Fruit fly (Drosophila melanogaster) whole organism, embryonic: ENCODE data around the gene Trm7-32.

Experiments used
- B-H1 ChIP-seq: fragments of 200-800 bp; sonication (Bioruptor generic); IDR thresholded peaks from 3 replicates; pipeline ENCODE4 v1.3.6; 2022; ENCODE audit warnings: missing biosample characterization, missing genetic modification characterization
- B-H2 ChIP-seq: fragments of 200-800 bp; sonication (Bioruptor generic); optimal IDR thresholded peaks from 2 replicates; lab custom pipeline; 2018; ENCODE audit warnings: missing biosample characterization, mild to moderate bottlenecking, missing genetic modification characterization
- Blimp-1 ChIP-seq: fragments of 200-800 bp; sonication (Bioruptor generic); optimal IDR thresholded peaks from 3 replicates; lab custom pipeline; 2018; ENCODE audit warnings: missing biosample characterization, missing genetic modification characterization, mild to moderate bottlenecking, moderate library complexity, missing genetic modification reagents
- CG11456 ChIP-seq: fragments of 200-800 bp; sonication (Bioruptor generic); IDR thresholded peaks from 3 replicates; pipeline ENCODE4 v1.3.6; 2022; ENCODE audit warnings: missing biosample characterization, missing genetic modification characterization
- CG12071 ChIP-seq: fragments of 200-800 bp; sonication (Bioruptor generic); optimal IDR thresholded peaks from 3 replicates; lab custom pipeline; 2018; ENCODE audit warnings: missing biosample characterization, mild to moderate bottlenecking, missing genetic modification characterization
- CG12659 ChIP-seq: fragments of 200-800 bp; sonication (Bioruptor generic); optimal IDR thresholded peaks from 3 replicates; lab custom pipeline; 2017; ENCODE audit warnings: mild to moderate bottlenecking, missing biosample characterization, missing genetic modification reagents, missing genetic modification characterization
- CG14667 ChIP-seq: fragments of 200-800 bp; sonication (Bioruptor generic); IDR thresholded peaks from 2 replicates; pipeline ENCODE4 v1.3.6; 2022; ENCODE audit warnings: missing biosample characterization, missing genetic modification characterization
- CG15514 ChIP-seq: fragments of 200-800 bp; sonication (Bioruptor generic); optimal IDR thresholded peaks from 3 replicates; lab custom pipeline; 2017; ENCODE audit warnings: missing biosample characterization, missing genetic modification characterization, mild to moderate bottlenecking, moderate library complexity, missing genetic modification reagents
- CG17912 ChIP-seq: fragments of 200-800 bp; sonication (Bioruptor generic); optimal IDR thresholded peaks from 2 replicates; lab custom pipeline; 2018; ENCODE audit warnings: missing biosample characterization, mild to moderate bottlenecking, missing genetic modification characterization
- CG1832 ChIP-seq: fragments of 200-800 bp; sonication (Bioruptor generic); optimal IDR thresholded peaks from 2 replicates; lab custom pipeline; 2017; ENCODE audit warnings: missing biosample characterization, mild to moderate bottlenecking, missing genetic modification characterization, inconsistent platforms
- CG18476 ChIP-seq: fragments of 200-800 bp; sonication (Bioruptor generic); optimal IDR thresholded peaks from 2 replicates; lab custom pipeline; 2016; ENCODE audit warnings: missing biosample characterization, mild to moderate bottlenecking, missing genetic modification characterization
- CG2199 ChIP-seq: fragments of 200-800 bp; sonication (Bioruptor generic); IDR thresholded peaks from 3 replicates; pipeline ENCODE4 v1.3.6; 2022; ENCODE audit warnings: missing biosample characterization, missing genetic modification characterization
- CG2202 ChIP-seq: fragments of 200-800 bp; sonication (Bioruptor generic); optimal IDR thresholded peaks from 2 replicates; lab custom pipeline; 2018; ENCODE audit warnings: missing biosample characterization, mild to moderate bottlenecking, missing genetic modification characterization
- CG33213 ChIP-seq: fragments of 200-800 bp; sonication (Bioruptor generic); optimal IDR thresholded peaks from 3 replicates; lab custom pipeline; 2016; ENCODE audit warnings: missing biosample characterization, missing genetic modification characterization
- CG34224 ChIP-seq: fragments of 200-800 bp; sonication (Bioruptor generic); IDR thresholded peaks from 3 replicates; pipeline ENCODE4 v1.3.6; 2022; ENCODE audit warnings: missing biosample characterization, missing genetic modification characterization; ENCODE audit not compliant: partially characterized antibody
- CG3838 ChIP-seq: fragments of 200-800 bp; sonication (Bioruptor generic); optimal IDR thresholded peaks from 3 replicates; lab custom pipeline; 2016; ENCODE audit warnings: missing biosample characterization, missing genetic modification characterization
- CG6175 ChIP-seq: fragments of 200-800 bp; sonication (Bioruptor generic); IDR thresholded peaks from 3 replicates; pipeline ENCODE4 v1.3.6; 2022; ENCODE audit warnings: missing biosample characterization, missing genetic modification characterization
- CG6689 ChIP-seq: fragments of 200-800 bp; sonication (Bioruptor generic); IDR thresholded peaks from 2 replicates; pipeline ENCODE4 v1.3.6; 2022; ENCODE audit warnings: missing biosample characterization, missing genetic modification characterization
- CG6791 ChIP-seq: fragments of 200-800 bp; sonication (Bioruptor generic); IDR thresholded peaks from 3 replicates; pipeline ENCODE4 v1.3.6; 2022; ENCODE audit warnings: missing biosample characterization, missing genetic modification characterization; ENCODE audit not compliant: partially characterized antibody
- CG7271 ChIP-seq: fragments of 200-800 bp; sonication (Bioruptor generic); optimal IDR thresholded peaks from 2 replicates; lab custom pipeline; 2018; ENCODE audit warnings: missing biosample characterization, mild to moderate bottlenecking, missing genetic modification characterization, moderate library complexity
- CG8924 ChIP-seq: fragments of 200-800 bp; optimal IDR thresholded peaks from 3 replicates; lab custom pipeline; 2019; ENCODE audit warnings: missing biosample characterization, mild to moderate bottlenecking, missing genetic modification characterization, moderate library complexity
- CG9797 ChIP-seq: fragments of 200-800 bp; sonication (Bioruptor generic); optimal IDR thresholded peaks from 3 replicates; lab custom pipeline; 2018; ENCODE audit warnings: missing biosample characterization, mild to moderate bottlenecking, missing genetic modification characterization
- CG9817 ChIP-seq: fragments of 200-800 bp; sonication (Bioruptor generic); optimal IDR thresholded peaks from 2 replicates; lab custom pipeline; 2018; ENCODE audit warnings: missing biosample characterization, mild to moderate bottlenecking, missing genetic modification characterization, moderate library complexity
- Dip2 ChIP-seq: fragments of 200-800 bp; sonication (Bioruptor generic); IDR thresholded peaks from 2 replicates; pipeline ENCODE4 v1.3.6; 2022; ENCODE audit warnings: missing biosample characterization, missing genetic modification characterization
- Ets97D ChIP-seq: fragments of 200-800 bp; sonication (Bioruptor generic); optimal IDR thresholded peaks from 3 replicates; lab custom pipeline; 2016; ENCODE audit warnings: missing biosample characterization, missing genetic modification characterization
- HLH4C ChIP-seq: fragments of 200-800 bp; sonication (Bioruptor generic); IDR thresholded peaks from 3 replicates; pipeline ENCODE4 v1.3.6; 2022; ENCODE audit warnings: missing biosample characterization, missing genetic modification characterization; ENCODE audit not compliant: partially characterized antibody
- Hand ChIP-seq: fragments of 200-800 bp; sonication (Bioruptor generic); optimal IDR thresholded peaks from 2 replicates; lab custom pipeline; 2017; ENCODE audit warnings: mild to moderate bottlenecking, missing biosample characterization, missing genetic modification reagents, missing genetic modification characterization
- Hmr ChIP-seq: fragments of 200-800 bp; sonication (Bioruptor generic); optimal IDR thresholded peaks from 3 replicates; lab custom pipeline; 2017; ENCODE audit warnings: mild to moderate bottlenecking, missing biosample characterization, missing genetic modification reagents, missing genetic modification characterization
- Jarid2 ChIP-seq: fragments of 200-800 bp; sonication (Bioruptor generic); optimal IDR thresholded peaks from 3 replicates; lab custom pipeline; 2017; ENCODE audit warnings: mild to moderate bottlenecking, missing biosample characterization, missing genetic modification reagents, missing genetic modification characterization
- Lpt ChIP-seq: fragments of >200 bp; optimal IDR thresholded peaks from 2 replicates; lab custom pipeline; 2018; ENCODE audit warnings: missing biosample characterization, missing genetic modification characterization
- Med ChIP-seq: fragments of 200-800 bp; sonication (Bioruptor generic); peaks from one replicate; lab custom pipeline; 2016; ENCODE audit warnings: missing biosample characterization, missing genetic modification characterization, mild to moderate bottlenecking, inconsistent platforms, moderate library complexity
- Taf1 ChIP-seq: fragments of 200-800 bp; sonication (Bioruptor generic); IDR thresholded peaks from 2 replicates; pipeline ENCODE4 v1.3.6; 2022; ENCODE audit warnings: missing biosample characterization, missing genetic modification characterization
- bab2 ChIP-seq: fragments of 200-800 bp; sonication (Bioruptor generic); optimal IDR thresholded peaks from 2 replicates; lab custom pipeline; 2016; ENCODE audit warnings: missing biosample characterization, missing genetic modification characterization
- cad ChIP-seq: fragments of >200 bp; optimal IDR thresholded peaks from 2 replicates; lab custom pipeline; 2017; ENCODE audit warnings: missing biosample characterization, missing genetic modification characterization
- cg ChIP-seq: fragments of 200-800 bp; sonication (Bioruptor generic); optimal IDR thresholded peaks from 3 replicates; lab custom pipeline; 2019; ENCODE audit warnings: missing biosample characterization, mild to moderate bottlenecking, missing genetic modification characterization, moderate library complexity
- ci ChIP-seq: fragments of 200-800 bp; sonication (Bioruptor generic); IDR thresholded peaks from 3 replicates; pipeline ENCODE4 v1.3.6; 2022; ENCODE audit warnings: missing biosample characterization, missing genetic modification characterization
- dm ChIP-seq: fragments of 200-800 bp; sonication (Bioruptor generic); optimal IDR thresholded peaks from 3 replicates; lab custom pipeline; 2016; ENCODE audit warnings: missing biosample characterization, missing genetic modification characterization
- eve ChIP-seq, 2 experiments: fragments of >200 bp; optimal IDR thresholded peaks; 2 replicates each; lab custom pipeline; 2017; ENCODE audit warnings: missing biosample characterization in 2 of 2, missing genetic modification characterization in 2 of 2
- grau ChIP-seq: fragments of 200-800 bp; optimal IDR thresholded peaks from 3 replicates; lab custom pipeline; 2019; ENCODE audit warnings: missing biosample characterization, mild to moderate bottlenecking, missing genetic modification characterization, moderate library complexity
- jing ChIP-seq: fragments of 200-800 bp; sonication (Bioruptor generic); optimal IDR thresholded peaks from 2 replicates; lab custom pipeline; 2018; ENCODE audit warnings: missing biosample characterization, mild to moderate bottlenecking, missing genetic modification characterization
- lola ChIP-seq, 3 experiments: fragments of >200 bp in 2 of 3; fragments of 200-800 bp in 1 of 3; sonication (Bioruptor generic) in 1 of 3; optimal IDR thresholded peaks; 2 replicates each; lab custom pipeline; 2017 to 2019; ENCODE audit warnings: missing biosample characterization in 3 of 3, missing genetic modification characterization in 3 of 3, mild to moderate bottlenecking in 1 of 3, moderate library complexity in 1 of 3
- peb ChIP-seq: fragments of 200-800 bp; sonication (Bioruptor generic); IDR thresholded peaks from 2 replicates; pipeline ENCODE4 v1.3.6; 2022; ENCODE audit warnings: missing biosample characterization, missing genetic modification characterization
- pho ChIP-seq: fragments of 200-800 bp; sonication (Bioruptor generic); optimal IDR thresholded peaks from 2 replicates; lab custom pipeline; 2016; ENCODE audit warnings: missing biosample characterization, missing genetic modification characterization
- prd ChIP-seq, 3 experiments: fragments of >200 bp in 2 of 3; fragments of 200-800 bp in 1 of 3; sonication (Bioruptor generic) in 1 of 3; optimal IDR thresholded peaks in 2 of 3; IDR thresholded peaks in 1 of 3; 2 replicates in 2 of 3; 3 replicates in 1 of 3; pipeline versions ENCODE4 v1.3.6 to Lab custom; 2017 to 2022; ENCODE audit warnings: missing biosample characterization in 1 of 3, missing genetic modification characterization in 1 of 3
- psq ChIP-seq: fragments of 200-800 bp; sonication (Bioruptor generic); optimal IDR thresholded peaks from 2 replicates; lab custom pipeline; 2017; ENCODE audit warnings: missing biosample characterization, missing genetic modification characterization
- vnd ChIP-seq: fragments of 200-800 bp; sonication (Bioruptor generic); IDR thresholded peaks from 3 replicates; pipeline ENCODE4 v1.3.6; 2022; ENCODE audit warnings: missing biosample characterization, missing genetic modification characterization; ENCODE audit not compliant: partially characterized antibody
- vvl ChIP-seq: fragments of 200-800 bp; sonication (Bioruptor generic); IDR thresholded peaks from 2 replicates; pipeline ENCODE4 v1.3.6; 2022; ENCODE audit warnings: missing biosample characterization, missing genetic modification characterization
- zfh1 ChIP-seq: fragments of 200-800 bp; sonication (Bioruptor generic); IDR thresholded peaks from 3 replicates; pipeline ENCODE4 v1.3.6; 2022; ENCODE audit warnings: missing biosample characterization, missing genetic modification characterization

The Trm7-32 gene

dm6 chr3R:17065018-17065784 is 24.7 kb downstream of the Trm7-32 start (continued):
- TF ChIP-seq CG11456 (GFP tag; lab: Robert Waterston, UW), result peak; percentile 78
- peak; percentile 86 for TF ChIP-seq CG9817 (tag; lab: Kevin White, UChicago)
- TF ChIP-seq B-H1, result peak; percentile 85
- peak; percentile 86 for TF ChIP-seq CG6175 (GFP tag; lab: Robert Waterston, UW)
- peak; percentile 78 for TF ChIP-seq CG15514
- peak; percentile 88 for TF ChIP-seq CG17912 (GFP tag; lab: Kevin White, UChicago)
- peak; percentile 75 for TF ChIP-seq Jarid2 (GFP tag; lab: Kevin White, UChicago)
- TF ChIP-seq grau (tag; lab: Kevin White, UChicago), result peak; percentile 95
- peak; percentile 79 for TF ChIP-seq psq (GFP tag; lab: Kevin White, UChicago)
- TF ChIP-seq dm (GFP tag; lab: Kevin White, UChicago), result peak; percentile 78
- peak; percentile 64 for TF ChIP-seq CG34224 (GFP tag; lab: Robert Waterston, UW)
- peak; percentile 48 for TF ChIP-seq CG7271 (tag; lab: Kevin White, UChicago)
- peak; percentile 93 for TF ChIP-seq Hmr (GFP tag; lab: Kevin White, UChicago)
- TF ChIP-seq Dip2, result no peak
- peak; percentile 79 for TF ChIP-seq CG2199 (GFP tag; lab: Robert Waterston, UW)
- TF ChIP-seq CG3838 (GFP tag; lab: Kevin White, UChicago), result peak; percentile 83
- TF ChIP-seq Lpt (GFP tag; lab: Kevin White, UChicago), result no peak
- peak; percentile 90 for TF ChIP-seq jing
- peak; percentile 95 for TF ChIP-seq CG12659 (GFP tag; lab: Kevin White, UChicago)
- TF ChIP-seq CG8924 (tag; lab: Kevin White, UChicago), result peak; percentile 97
- TF ChIP-seq CG6689 (GFP tag; lab: Robert Waterston, UW), result peak; percentile 93
- TF ChIP-seq CG2202 (tag; lab: Kevin White, UChicago), result peak; percentile 74
- peak; percentile 87 for TF ChIP-seq cg
- TF ChIP-seq prd (optimal IDR thresholded peaks at IDR 0.05; lab: Kevin White, UChicago), result no peak
- peak; percentile 92 for TF ChIP-seq prd (GFP tag; IDR thresholded peaks at IDR 0.05; lab: Robert Waterston, UW)
- peak; percentile 92 for TF ChIP-seq pho
- TF ChIP-seq Taf1 (GFP tag; lab: Robert Waterston, UW), result peak; percentile 65; the same call in 1 of the 2 replicates
- peak; percentile 89 for TF ChIP-seq CG12071 (GFP tag; lab: Kevin White, UChicago)
- TF ChIP-seq vvl (GFP tag; lab: Robert Waterston, UW), result peak; percentile 95
- peak; percentile 93 for TF ChIP-seq Hand (GFP tag; lab: Kevin White, UChicago)
- TF ChIP-seq Blimp-1 (GFP tag; lab: Kevin White, UChicago), result peak; percentile 91
- peak; percentile 34 for TF ChIP-seq CG9797 (GFP tag; lab: Kevin White, UChicago)
- TF ChIP-seq Ets97D, result peak; percentile 68
- peak in 1 of 3 experiments; percentile 86 for TF ChIP-seq lola (GFP tag; optimal IDR thresholded peaks at IDR 0.05; lab: Kevin White, UChicago)
- peak; percentile 76 for TF ChIP-seq peb (GFP tag; lab: Robert Waterston, UW)
- peak; percentile 69 for TF ChIP-seq B-H2
- peak; percentile 74 for TF ChIP-seq CG33213 (GFP tag; lab: Kevin White, UChicago)
- no peak for TF ChIP-seq vnd
- TF ChIP-seq CG18476 (GFP tag; lab: Kevin White, UChicago), result peak; percentile 89
- peak; percentile 84 for TF ChIP-seq zfh1 (GFP tag; lab: Robert Waterston, UW)
- TF ChIP-seq cad, result no peak
- TF ChIP-seq ci, result peak; percentile 90
- peak; percentile 93 for TF ChIP-seq bab2 (GFP tag; lab: Kevin White, UChicago)
- peak in 1 of 2 experiments; percentile 96 for TF ChIP-seq eve (GFP tag; optimal IDR thresholded peaks at IDR 0.05; lab: Kevin White, UChicago)
- TF ChIP-seq CG14667 (GFP tag; lab: Robert Waterston, UW), result peak; percentile 78
- no peak for TF ChIP-seq CG6791
- peak; percentile 16 for TF ChIP-seq CG1832
- peak; percentile 98 for TF ChIP-seq Med (GFP tag; lab: Kevin White, UChicago)
- peak; percentile 19; the same call in 1 of the 3 replicates for TF ChIP-seq HLH4C (GFP tag; lab: Robert Waterston, UW)
